Fruit fly (Drosophila melanogaster) whole organism, adult: Measurements from ENCODE around the gene MED15.

Experiments used
- CG12768 ChIP-seq: fragments of 200-800 bp; sonication (Bioruptor generic); optimal IDR thresholded peaks from 2 replicates; lab custom pipeline; 2017; ENCODE audit warnings: missing biosample characterization, missing genetic modification characterization, mild to moderate bottlenecking, moderate library complexity, missing genetic modification reagents
- CG14711 ChIP-seq: fragments of 200-800 bp; sonication (Bioruptor generic); optimal IDR thresholded peaks from 2 replicates; lab custom pipeline; 2018; ENCODE audit warnings: missing biosample characterization, mild to moderate bottlenecking, missing genetic modification characterization, moderate library complexity
- CG33017 ChIP-seq: fragments of 200-800 bp; sonication (Bioruptor generic); optimal IDR thresholded peaks from 2 replicates; lab custom pipeline; 2018; ENCODE audit warnings: missing biosample characterization, mild to moderate bottlenecking, missing genetic modification characterization, moderate library complexity
- Clk ChIP-seq: fragments of 200-800 bp; sonication (Bioruptor generic); optimal IDR thresholded peaks from 2 replicates; lab custom pipeline; 2017; ENCODE audit warnings: missing biosample characterization, missing genetic modification characterization
- Crg-1 ChIP-seq: fragments of 200-800 bp; sonication (Bioruptor generic); optimal IDR thresholded peaks from 2 replicates; lab custom pipeline; 2016; ENCODE audit warnings: missing biosample characterization, missing genetic modification characterization
- Mnt ChIP-seq: fragments of 200-800 bp; sonication (Bioruptor generic); optimal IDR thresholded peaks from 2 replicates; lab custom pipeline; 2016; ENCODE audit warnings: missing biosample characterization, mild to moderate bottlenecking, missing genetic modification characterization
- bab1 ChIP-seq: fragments of 200-800 bp; sonication (Bioruptor generic); optimal IDR thresholded peaks from 3 replicates; lab custom pipeline; 2019; ENCODE audit warnings: missing biosample characterization, mild to moderate bottlenecking, missing genetic modification characterization, moderate library complexity
- cnc ChIP-seq, 2 experiments: fragments of >200 bp; optimal IDR thresholded peaks; 2 replicates each; lab custom pipeline; 2017
- kay ChIP-seq: fragments of 200-800 bp; sonication (Bioruptor generic); peaks from one replicate; lab custom pipeline; 2016; ENCODE audit warnings: missing biosample characterization, missing genetic modification characterization, borderline replicate concordance

dm6 chr2L:517911-518619, 45.3 kb downstream of the MED15 start:
- TF ChIP-seq bab1 (GFP tag; lab: Kevin White, UChicago) (no peak), Crg-1 (GFP tag; lab: Kevin White, UChicago) (no peak), CG12768 (no peak), cnc (optimal IDR thresholded peaks at IDR 0.05; lab: Kevin White, UChicago) (no peak), Mnt (GFP tag; lab: Kevin White, UChicago) (no peak), CG33017 (tag; lab: Kevin White, UChicago) (no peak), kay (GFP tag; lab: Kevin White, UChicago) (no peak), Clk (GFP tag; lab: Kevin White, UChicago) (no peak), CG14711 (tag; lab: Kevin White, UChicago) (no peak)
